Worm (Caenorhabditis elegans) whole organism, mixed stage, embryonic: Measurements from ENCODE around the gene lgc-27.

Source experiments
- M03D4.4 ChIP-seq: sonication (generic microtip); optimal IDR thresholded peaks from 2 replicates; lab custom pipeline; 2017; ENCODE audit warnings: mild to moderate bottlenecking, missing genetic modification characterization, missing compliant biosample characterization
- bed-3 ChIP-seq: fragments of 200-800 bp; sonication (Bioruptor generic); optimal IDR thresholded peaks from 3 replicates; lab custom pipeline; 2018; ENCODE audit warnings: mild to moderate bottlenecking, missing genetic modification characterization, moderate library complexity, missing compliant biosample characterization
- blmp-1 ChIP-seq: fragments of 150-350 bp; optimal IDR thresholded peaks from 2 replicates; lab custom pipeline; 2014; ENCODE audit warnings: missing biosample characterization, missing genetic modification characterization
- ceh-39 ChIP-seq: fragments of 150-350 bp; optimal IDR thresholded peaks from 2 replicates; lab custom pipeline; 2014; ENCODE audit warnings: missing biosample characterization, missing genetic modification characterization
- ceh-83 ChIP-seq: fragments of 200-800 bp; sonication (Bioruptor generic); optimal IDR thresholded peaks from 2 replicates; lab custom pipeline; 2018; ENCODE audit warnings: mild to moderate bottlenecking, missing genetic modification characterization, missing compliant biosample characterization
- cnd-1 ChIP-seq: fragments of 200-800 bp; sonication (Bioruptor generic); optimal IDR thresholded peaks from 2 replicates; lab custom pipeline; 2018; ENCODE audit warnings: mild to moderate bottlenecking, missing genetic modification characterization, missing compliant biosample characterization
- drap-1 ChIP-seq: fragments of 200-800 bp; sonication (Bioruptor generic); optimal IDR thresholded peaks from 3 replicates; lab custom pipeline; 2018; ENCODE audit warnings: mild to moderate bottlenecking, missing genetic modification characterization, missing compliant biosample characterization
- elt-1 ChIP-seq: sonication (generic microtip); optimal IDR thresholded peaks from 2 replicates; lab custom pipeline; 2017; ENCODE audit warnings: missing genetic modification characterization, mild to moderate bottlenecking, missing compliant biosample characterization, antibody characterized with exemption, moderate library complexity, borderline replicate concordance; ENCODE audit not compliant: insufficient read depth
- elt-3 ChIP-seq: fragments of 150-350 bp; optimal IDR thresholded peaks from 2 replicates; lab custom pipeline; 2014; ENCODE audit warnings: missing biosample characterization, missing genetic modification characterization
- flh-1 ChIP-seq: fragments of 200-800 bp; sonication (Bioruptor generic); optimal IDR thresholded peaks from 2 replicates; lab custom pipeline; 2018; ENCODE audit warnings: mild to moderate bottlenecking, missing genetic modification characterization, moderate library complexity, missing compliant biosample characterization
- ham-2 ChIP-seq: fragments of 200-800 bp; sonication (Bioruptor generic); optimal IDR thresholded peaks from 2 replicates; lab custom pipeline; 2018; ENCODE audit warnings: mild to moderate bottlenecking, missing genetic modification characterization, missing compliant biosample characterization
- hlh-1 ChIP-seq: fragments of 150-350 bp; optimal IDR thresholded peaks from 2 replicates; lab custom pipeline; 2014; ENCODE audit warnings: missing biosample characterization, missing genetic modification reagents, missing genetic modification characterization
- lin-32 ChIP-seq: fragments of 200-800 bp; sonication (Bioruptor generic); optimal IDR thresholded peaks from 2 replicates; lab custom pipeline; 2018; ENCODE audit warnings: mild to moderate bottlenecking, missing genetic modification characterization, missing compliant biosample characterization
- lsy-2 ChIP-seq: fragments of 150-350 bp; optimal IDR thresholded peaks from 2 replicates; lab custom pipeline; 2014; ENCODE audit warnings: missing biosample characterization, missing genetic modification characterization
- mab-5 ChIP-seq: fragments of 150-350 bp; optimal IDR thresholded peaks from 2 replicates; lab custom pipeline; 2014; ENCODE audit warnings: missing biosample characterization, missing genetic modification characterization
- mls-2 ChIP-seq: sonication (generic microtip); optimal IDR thresholded peaks from 2 replicates; lab custom pipeline; 2016; ENCODE audit warnings: mild to moderate bottlenecking, missing genetic modification characterization, moderate library complexity, missing compliant biosample characterization
- nhr-12 ChIP-seq: fragments of 150-350 bp; optimal IDR thresholded peaks from 2 replicates; lab custom pipeline; 2014; ENCODE audit warnings: missing biosample characterization, missing genetic modification characterization
- nhr-2 ChIP-seq: fragments of 150-350 bp; optimal IDR thresholded peaks from 2 replicates; lab custom pipeline; 2014; ENCODE audit warnings: missing biosample characterization, missing genetic modification characterization
- nhr-237 ChIP-seq: fragments of 150-350 bp; optimal IDR thresholded peaks from 2 replicates; lab custom pipeline; 2014; ENCODE audit warnings: missing biosample characterization, missing genetic modification characterization
- nhr-28 ChIP-seq: fragments of 150-350 bp; optimal IDR thresholded peaks from 2 replicates; lab custom pipeline; 2014; ENCODE audit warnings: missing biosample characterization, missing genetic modification characterization
- pha-4 ChIP-seq: fragments of 150-350 bp; optimal IDR thresholded peaks from 2 replicates; lab custom pipeline; 2018; ENCODE audit warnings: missing biosample characterization, missing genetic modification reagents, missing genetic modification characterization
- sem-2 ChIP-seq: fragments of 200-800 bp; sonication (Bioruptor generic); optimal IDR thresholded peaks from 2 replicates; lab custom pipeline; 2018; ENCODE audit warnings: mild to moderate bottlenecking, missing genetic modification characterization, missing compliant biosample characterization
- snpc-4 ChIP-seq: fragments of 150-350 bp; optimal IDR thresholded peaks from 2 replicates; lab custom pipeline; 2014; ENCODE audit warnings: missing biosample characterization, missing genetic modification characterization
- sptf-1 ChIP-seq: sonication (generic microtip); optimal IDR thresholded peaks from 2 replicates; lab custom pipeline; 2017; ENCODE audit warnings: mild to moderate bottlenecking, missing genetic modification characterization, moderate library complexity, missing compliant biosample characterization
- tbx-8 ChIP-seq: fragments of 200-800 bp; sonication (Bioruptor generic); optimal IDR thresholded peaks from 2 replicates; lab custom pipeline; 2018; ENCODE audit warnings: mild to moderate bottlenecking, missing genetic modification characterization, moderate library complexity, missing compliant biosample characterization
- unc-120 ChIP-seq: sonication (generic microtip); optimal IDR thresholded peaks from 2 replicates; lab custom pipeline; 2017; ENCODE audit warnings: missing genetic modification characterization, missing compliant biosample characterization; ENCODE audit not compliant: poor library complexity, severe bottlenecking
- unc-39 ChIP-seq: fragments of 150-350 bp; optimal IDR thresholded peaks from 2 replicates; lab custom pipeline; 2014; ENCODE audit warnings: missing biosample characterization, missing genetic modification characterization
- zip-8 ChIP-seq: fragments of 150-350 bp; optimal IDR thresholded peaks from 2 replicates; lab custom pipeline; 2014; ENCODE audit warnings: missing biosample characterization, missing genetic modification characterization
- ztf-11 ChIP-seq: fragments of 150-350 bp; optimal IDR thresholded peaks from 2 replicates; lab custom pipeline; 2014; ENCODE audit warnings: missing biosample characterization, missing genetic modification characterization

The lgc-27 gene

ce11 chrII:4672584-4673110 is 23.8 kb downstream of the lgc-27 start, which contains the start of the genes clec-140 and hmg-11 (continued):
- TF ChIP-seq nhr-237 (tag; lab: Kevin White, UChicago) = no peak
- TF ChIP-seq zip-8 = no peak
- TF ChIP-seq mls-2 (tag; lab: Kevin White, UChicago) = peak; percentile 60
- TF ChIP-seq blmp-1 = no peak
- no peak for TF ChIP-seq ceh-83 (GFP tag; lab: Kevin White, UChicago)

ce11 chrII:4673242-4673641 is 24.4 kb downstream of the lgc-27 start:
- TF ChIP-seq lsy-2 (tag; lab: Kevin White, UChicago) = no peak
- no peak for TF ChIP-seq sptf-1 (tag; lab: Kevin White, UChicago)
- no peak for TF ChIP-seq mab-5 (tag; lab: Kevin White, UChicago)
- TF ChIP-seq elt-1 (tag; lab: Kevin White, UChicago) = no peak
- TF ChIP-seq drap-1 (GFP tag; lab: Kevin White, UChicago) = no peak
- no peak for TF ChIP-seq bed-3 (GFP tag; lab: Kevin White, UChicago)
- no peak for TF ChIP-seq sem-2 (GFP tag; lab: Kevin White, UChicago)
- no peak for TF ChIP-seq nhr-2 (tag; lab: Kevin White, UChicago)
- no peak for TF ChIP-seq nhr-12 (tag; lab: Kevin White, UChicago)
- TF ChIP-seq snpc-4 = no peak
- TF ChIP-seq zip-8 = no peak
- TF ChIP-seq lin-32 (GFP tag; lab: Kevin White, UChicago) = no peak
- TF ChIP-seq, all 35 proteins: peak for 0

ce11 chrII:4673670-4674069 is 24.8 kb downstream of the lgc-27 start:
- TF ChIP-seq ham-2 (GFP tag; lab: Kevin White, UChicago) = no peak
- TF ChIP-seq lsy-2 (tag; lab: Kevin White, UChicago) = no peak
- TF ChIP-seq elt-3 = no peak
- TF ChIP-seq hlh-1 (tag; lab: Kevin White, UChicago) = no peak
- no peak for TF ChIP-seq nhr-2 (tag; lab: Kevin White, UChicago)
- TF ChIP-seq sem-2 (GFP tag; lab: Kevin White, UChicago) = no peak
- TF ChIP-seq zip-8 = no peak
- TF ChIP-seq ceh-39 (tag; lab: Kevin White, UChicago) = no peak
- no peak for TF ChIP-seq nhr-28 (tag; lab: Kevin White, UChicago)
- no peak for TF ChIP-seq unc-120 (tag; lab: Kevin White, UChicago)
- no peak for TF ChIP-seq pha-4 (tag; lab: Kevin White, UChicago)
- TF ChIP-seq cnd-1 (tag; lab: Kevin White, UChicago) = no peak
- no peak for TF ChIP-seq blmp-1
- no peak for TF ChIP-seq bed-3 (GFP tag; lab: Kevin White, UChicago)
- no peak for TF ChIP-seq unc-39
- no peak for TF ChIP-seq flh-1 (GFP tag; lab: Kevin White, UChicago)
- no peak for TF ChIP-seq sptf-1 (tag; lab: Kevin White, UChicago)
- TF ChIP-seq drap-1 (GFP tag; lab: Kevin White, UChicago) = no peak
- no peak for TF ChIP-seq M03D4.4 (tag; lab: Kevin White, UChicago)
- TF ChIP-seq ztf-11 (tag; lab: Kevin White, UChicago) = no peak

- no peak for TF ChIP-seq pha-4 (tag; lab: Kevin White, UChicago)
- TF ChIP-seq nhr-12 (tag; lab: Kevin White, UChicago) = no peak
- TF ChIP-seq hlh-1 (tag; lab: Kevin White, UChicago) = no peak
- TF ChIP-seq M03D4.4 (tag; lab: Kevin White, UChicago) = no peak
- TF ChIP-seq unc-120 (tag; lab: Kevin White, UChicago) = no peak
- no peak for TF ChIP-seq ceh-39 (tag; lab: Kevin White, UChicago)
- no peak for TF ChIP-seq ham-2 (GFP tag; lab: Kevin White, UChicago)
Measured at ce11 chrII:4674188-4674587, 25.3 kb downstream of the lgc-27 start.

ce11 chrII:4675481-4675880 is 26.6 kb downstream of the lgc-27 start, which contains the start of gene T05A7.3:
TSS of gene T05A7.3 (plus strand) at chrII:4675781.
- TF ChIP-seq lin-32 (GFP tag; lab: Kevin White, UChicago) = no peak
- no peak for TF ChIP-seq unc-120 (tag; lab: Kevin White, UChicago)
- no peak for TF ChIP-seq tbx-8 (GFP tag; lab: Kevin White, UChicago)
